Worm (Caenorhabditis elegans): Measurements from ENCODE around the gene F26F4.2.

DNA sequence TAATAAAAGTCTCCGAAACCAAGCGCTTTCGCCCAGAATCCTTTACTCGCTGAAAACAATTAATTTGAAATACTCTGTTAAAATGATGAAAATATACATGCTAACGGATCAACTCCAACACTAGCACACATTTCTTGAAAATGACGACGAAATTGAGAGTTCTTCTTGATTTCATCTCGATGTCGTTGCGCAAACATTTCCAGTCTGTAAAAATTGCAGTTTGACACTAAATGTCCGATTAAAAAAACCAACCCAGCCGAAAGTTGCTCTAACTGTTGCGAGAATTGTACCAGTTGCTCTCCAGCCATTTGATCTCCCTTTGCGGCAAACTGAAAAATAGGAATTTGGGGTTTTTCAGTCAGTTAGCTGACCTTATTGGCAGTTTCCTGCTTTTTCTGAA is 50.2 kb downstream of the F26F4.2 start:
- no peak for TF ChIP-seq ref-1 (GFP tag; conservative IDR thresholded peaks at IDR 0.05)
- TF ChIP-seq ztf-29 (GFP tag; IDR thresholded peaks at IDR 0.05): no peak
- no peak for TF ChIP-seq ztf-23 (GFP tag; IDR thresholded peaks at IDR 0.05)
- TF ChIP-seq tab-1 (GFP tag; IDR thresholded peaks at IDR 0.05): no peak

All from whole organism, midembryonic.